Worm (Caenorhabditis elegans) whole organism, L2 larva: ENCODE results near the gene mboa-7.

Source experiments
- F13H6.1 ChIP-seq: sonication (generic microtip); optimal IDR thresholded peaks from 2 replicates; lab custom pipeline; 2016; ENCODE audit warnings: missing genetic modification characterization, missing compliant biosample characterization
- alr-1 ChIP-seq: fragments of 150-350 bp; optimal IDR thresholded peaks from 2 replicates; lab custom pipeline; 2014; ENCODE audit warnings: missing biosample characterization, missing genetic modification characterization
- lin-13 ChIP-seq: fragments of 150-350 bp; optimal IDR thresholded peaks from 2 replicates; lab custom pipeline; 2014; ENCODE audit warnings: missing biosample characterization, missing genetic modification reagents, missing genetic modification characterization
- lin-39 ChIP-seq: fragments of 150-350 bp; optimal IDR thresholded peaks from 2 replicates; lab custom pipeline; 2014; ENCODE audit warnings: missing biosample characterization, missing genetic modification reagents, missing genetic modification characterization
- lsy-2 ChIP-seq, 2 experiments: fragments of 150-350 bp in 1 of 2; sonication (generic microtip) in 1 of 2; optimal IDR thresholded peaks; 2 replicates each; lab custom pipeline; 2014 to 2017; ENCODE audit warnings: missing biosample characterization in 2 of 2, missing genetic modification characterization in 2 of 2
- nhr-237 ChIP-seq: fragments of 150-350 bp; optimal IDR thresholded peaks from 2 replicates; lab custom pipeline; 2014; ENCODE audit warnings: missing biosample characterization, missing genetic modification characterization
- nhr-77 ChIP-seq: fragments of 150-350 bp; optimal IDR thresholded peaks from 2 replicates; lab custom pipeline; 2014; ENCODE audit warnings: missing biosample characterization, missing genetic modification characterization
- snpc-4 ChIP-seq: fragments of 150-350 bp; optimal IDR thresholded peaks from 2 replicates; lab custom pipeline; 2014; ENCODE audit warnings: missing biosample characterization, missing genetic modification characterization
- unc-55 ChIP-seq: fragments of 150-350 bp; sonication (generic microtip); optimal IDR thresholded peaks from 3 replicates; lab custom pipeline; 2014; ENCODE audit warnings: missing biosample characterization, missing genetic modification reagents, missing genetic modification characterization
- ztf-11 ChIP-seq: sonication (generic microtip); optimal IDR thresholded peaks from 2 replicates; lab custom pipeline; 2017; ENCODE audit warnings: missing biosample characterization, missing genetic modification characterization
- ztf-4 ChIP-seq: fragments of 150-350 bp; optimal IDR thresholded peaks from 2 replicates; lab custom pipeline; 2014; ENCODE audit warnings: missing biosample characterization, missing genetic modification characterization

- peak; percentile 53 for TF ChIP-seq ztf-4 (tag; lab: Kevin White, UChicago)
- TF ChIP-seq lin-13 (GFP tag; lab: Kevin White, UChicago): peak; percentile 88
- TF ChIP-seq ztf-11 (tag; lab: Kevin White, UChicago): peak; percentile 81
- peak; percentile 81 for TF ChIP-seq alr-1
- peak; percentile 64 to 88 for TF ChIP-seq lsy-2 (tag; optimal IDR thresholded peaks at IDR 0.05; lab: Kevin White, UChicago)
- peak; percentile 59 for TF ChIP-seq snpc-4 (tag; lab: Kevin White, UChicago)
- peak; percentile 28 for TF ChIP-seq nhr-77
- peak; percentile 100 for TF ChIP-seq F13H6.1 (tag; lab: Kevin White, UChicago)
- peak; percentile 94 for TF ChIP-seq unc-55 (GFP tag; lab: Kevin White, UChicago)
- peak; percentile 66 for TF ChIP-seq nhr-237
- TF ChIP-seq lin-39: peak; percentile 33
These were observed 44.2 kb upstream of the mboa-7 start for ce11 chrX:10568385-10569149.
